Fruit fly (Drosophila melanogaster): ENCODE measurements around the gene Nuak.

The Nuak gene

DNA sequence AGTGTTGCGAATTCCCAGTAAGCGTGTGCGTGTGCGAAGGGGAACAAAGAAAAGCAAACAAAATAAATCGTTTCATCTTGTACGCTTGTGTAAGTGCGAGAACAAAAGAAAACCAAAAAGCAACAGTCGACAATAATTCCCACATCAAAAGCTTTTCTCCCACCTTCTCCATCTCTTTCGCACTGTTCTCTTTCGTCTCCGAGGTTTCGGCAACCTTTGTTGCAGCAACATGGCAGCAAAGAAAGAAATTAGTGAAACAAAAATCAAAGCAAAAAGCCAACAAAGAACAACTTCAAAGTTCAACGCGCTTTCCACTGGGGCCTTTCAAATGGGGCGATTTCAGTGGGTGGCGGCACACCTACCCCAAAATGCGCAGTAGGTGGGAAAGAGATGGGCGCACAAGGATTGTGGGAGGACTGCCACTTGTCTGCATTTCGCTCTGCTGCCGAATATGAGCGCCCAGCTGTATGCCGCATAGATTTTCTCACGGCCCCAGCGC is 87.9 kb downstream of the Nuak start (continued):
- peak; percentile 82 for TF ChIP-seq Fer1 (GFP tag; optimal IDR thresholded peaks at IDR 0.05)
- no peak for TF ChIP-seq usp (GFP tag; optimal IDR thresholded peaks at IDR 0.05)

DNA sequence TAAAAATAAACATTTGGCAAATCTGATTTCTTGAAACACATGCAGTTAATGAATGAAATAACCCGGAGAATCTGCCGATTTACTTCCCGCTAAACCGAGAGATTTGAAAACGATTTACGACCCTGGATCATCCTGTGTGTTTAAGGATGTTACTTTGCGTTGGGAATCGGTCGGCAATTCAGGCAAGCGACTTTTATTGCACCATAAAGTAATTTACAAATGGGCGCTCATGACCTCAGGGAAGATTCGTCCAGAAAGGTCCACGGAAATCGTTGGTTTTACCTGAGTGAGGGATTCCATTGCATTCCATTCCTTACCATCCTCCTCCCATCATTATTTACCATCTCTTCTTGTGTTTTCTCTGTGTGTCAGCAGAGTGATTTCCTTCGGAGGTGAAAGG is 88.7 kb downstream of the Nuak start:
- TF ChIP-seq CG1602 (GFP tag; optimal IDR thresholded peaks at IDR 0.05) (no peak), CG7271 (tag; optimal IDR thresholded peaks at IDR 0.05) (peak; percentile 92), CG6175 (GFP tag; IDR thresholded peaks at IDR 0.05) (no peak), bcd (GFP tag; optimal IDR thresholded peaks at IDR 0.05) (no peak), eve (GFP tag; optimal IDR thresholded peaks at IDR 0.05) (peak in 1 of 2 experiments; percentile 49), twi (tag; optimal IDR thresholded peaks at IDR 0.05) (peak; percentile 27), dysf (GFP tag; IDR thresholded peaks at IDR 0.05) (no peak), tll (GFP tag; optimal IDR thresholded peaks at IDR 0.05) (peak in 1 of 2 experiments; percentile 93), cad (GFP tag; optimal IDR thresholded peaks at IDR 0.05) (peak; percentile 99), CG15479 (GFP tag; optimal IDR thresholded peaks at IDR 0.05) (peak; percentile 56), zen (tag; optimal IDR thresholded peaks at IDR 0.05) (peak; percentile 97), CG4854 (GFP tag; optimal IDR thresholded peaks at IDR 0.05) (no peak), CG8765 (GFP tag; IDR thresholded peaks at IDR 0.05) (no peak), HmgD (GFP tag; optimal IDR thresholded peaks at IDR 0.05) (no peak)

DNA sequence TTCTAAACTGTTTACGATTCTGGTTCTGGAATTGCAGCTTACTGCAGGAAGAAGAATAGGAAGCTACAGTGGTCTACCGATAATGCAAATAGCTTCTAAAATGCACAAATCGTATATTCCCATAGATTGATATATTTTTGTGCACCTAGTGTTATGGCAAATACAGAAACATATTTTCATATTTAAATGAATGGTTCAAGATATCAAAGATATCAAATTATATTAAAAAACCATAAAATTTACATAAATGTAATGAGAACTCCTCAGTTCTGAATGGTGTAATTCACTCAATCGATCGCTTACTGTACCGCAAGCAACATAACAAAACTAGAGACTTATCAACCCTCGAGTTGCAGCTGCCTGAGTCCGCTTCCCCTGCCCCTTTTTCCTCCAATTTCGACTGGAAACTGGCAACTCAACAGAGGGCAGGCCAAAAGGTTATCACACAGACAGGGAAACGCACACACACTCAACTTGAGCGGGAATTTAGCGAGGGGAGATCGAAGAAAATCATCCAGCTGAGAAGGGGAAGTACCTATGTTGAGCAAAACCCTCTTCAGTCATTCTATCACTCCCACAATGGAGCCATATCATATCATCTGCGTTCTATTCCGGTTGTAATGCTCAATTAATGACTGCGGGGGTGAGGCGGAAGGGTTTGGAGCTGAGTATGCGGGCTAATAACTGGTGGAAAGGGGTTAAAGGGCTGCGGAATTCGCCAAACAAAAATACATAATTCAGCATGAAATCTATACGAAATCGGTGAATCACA is 90.0 kb downstream of the Nuak start:
- no peak for TF ChIP-seq ftz-f1 (GFP tag; optimal IDR thresholded peaks at IDR 0.05)
- TF ChIP-seq sens-2 (GFP tag; IDR thresholded peaks at IDR 0.05) = no peak
- peak; percentile 13 for TF ChIP-seq oc (tag; optimal IDR thresholded peaks at IDR 0.05)
- no peak for TF ChIP-seq Neu2 (GFP tag; optimal IDR thresholded peaks at IDR 0.05; ENCODE audit: borderline replicate concordance)
- peak; percentile 46 for TF ChIP-seq CG10267 (tag; optimal IDR thresholded peaks at IDR 0.05)
- peak; percentile 20 for TF ChIP-seq Nf-YB (GFP tag; optimal IDR thresholded peaks at IDR 0.05)
- TF ChIP-seq bsh (GFP tag; optimal IDR thresholded peaks at IDR 0.05) = peak in 1 of 2 experiments; percentile 58
- no peak for TF ChIP-seq CG14014 (GFP tag; IDR thresholded peaks at IDR 0.05)
- no peak for TF ChIP-seq Med (GFP tag)
- TF ChIP-seq Ssrp (tag; optimal IDR thresholded peaks at IDR 0.05) = peak; percentile 51
- TF ChIP-seq fd96Cb (tag; optimal IDR thresholded peaks at IDR 0.05) = peak; percentile 45
- peak; percentile 73 for TF ChIP-seq CG2712 (tag; optimal IDR thresholded peaks at IDR 0.05)
- no peak for TF ChIP-seq CG6683 (GFP tag; optimal IDR thresholded peaks at IDR 0.05)
- peak; percentile 74 for TF ChIP-seq CG10979 (tag; optimal IDR thresholded peaks at IDR 0.05)
- TF ChIP-seq dmrt11E (tag; optimal IDR thresholded peaks at IDR 0.05) = peak; percentile 82
- TF ChIP-seq CG6813 (GFP tag; optimal IDR thresholded peaks at IDR 0.05) = no peak
- no peak for TF ChIP-seq dm (GFP tag; optimal IDR thresholded peaks at IDR 0.05)
- peak; percentile 51 for TF ChIP-seq CG16815 (GFP tag; optimal IDR thresholded peaks at IDR 0.05)
- TF ChIP-seq kni (GFP tag; optimal IDR thresholded peaks at IDR 0.05) = peak; percentile 22
- TF ChIP-seq YL-1 (GFP tag; optimal IDR thresholded peaks at IDR 0.05) = no peak
- peak; percentile 5 for TF ChIP-seq CG15269 (tag; optimal IDR thresholded peaks at IDR 0.05)
- no peak for TF ChIP-seq TFAM (GFP tag; optimal IDR thresholded peaks at IDR 0.05)
- peak; percentile 31 for TF ChIP-seq tin (GFP tag; optimal IDR thresholded peaks at IDR 0.05)
- TF ChIP-seq CkIIα-i1 (GFP tag; IDR thresholded peaks at IDR 0.05) = no peak
- TF ChIP-seq Sox102F (GFP tag; optimal IDR thresholded peaks at IDR 0.05) = peak; percentile 12
- no peak for TF ChIP-seq CG15514 (GFP tag; optimal IDR thresholded peaks at IDR 0.05)
- TF ChIP-seq chm (GFP tag; IDR thresholded peaks at IDR 0.05) = no peak
- no peak for TF ChIP-seq unc-4 (GFP tag; IDR thresholded peaks at IDR 0.05; ENCODE audit: partially characterized antibody)
- peak; percentile 59 for TF ChIP-seq CG8924 (tag; optimal IDR thresholded peaks at IDR 0.05)
- no peak for TF ChIP-seq jumu (GFP tag; optimal IDR thresholded peaks at IDR 0.05)

Data from whole organism, embryonic.